Worm (Caenorhabditis elegans): ENCODE measurements around the gene cgp-1.
A peak's percentile ranks its signal among the peaks of the same experiment; 100 is the strongest.

cgp-1 gene

ce11 chrV:127882-128281, 5.3 kb upstream of the cgp-1 start, which contains the start of the genes W03F9.2 and sftb-2:
TSS of gene W03F9.2 (minus strand) at chrV:128034.
TSS of gene sftb-2 (plus strand) at chrV:128237.
- TF ChIP-seq tbx-37 (GFP tag; conservative IDR thresholded peaks at IDR 0.05) (no peak), hmbx-1 (tag; optimal IDR thresholded peaks at IDR 0.05) (no peak), tra-4 (tag; optimal IDR thresholded peaks at IDR 0.05) (no peak), ets-7 (tag; optimal IDR thresholded peaks at IDR 0.05) (no peak), B0310.2 (tag; optimal IDR thresholded peaks at IDR 0.05) (no peak), tbx-11 (GFP tag; IDR thresholded peaks at IDR 0.05) (no peak), F13C5.2 (tag; optimal IDR thresholded peaks at IDR 0.05) (no peak), ceh-36 (tag; optimal IDR thresholded peaks at IDR 0.05) (no peak), sea-1 (GFP tag; conservative IDR thresholded peaks at IDR 0.05) (no peak), scrt-1 (GFP tag; IDR thresholded peaks at IDR 0.05) (no peak), aly-1 (tag; optimal IDR thresholded peaks at IDR 0.05) (no peak), hnd-1 (tag; optimal IDR thresholded peaks at IDR 0.05) (no peak)

ce11 chrV:126610-127009, 4.0 kb upstream of the cgp-1 start, which contains the start of gene W03F9.1:
TSS of gene W03F9.1 (minus strand) at chrV:126718.
- TF ChIP-seq F13C5.2 (tag; optimal IDR thresholded peaks at IDR 0.05) (peak; percentile 29), aly-1 (tag; optimal IDR thresholded peaks at IDR 0.05) (no peak), hmbx-1 (tag; optimal IDR thresholded peaks at IDR 0.05) (peak; percentile 28), B0310.2 (tag; optimal IDR thresholded peaks at IDR 0.05) (no peak), tra-4 (tag; optimal IDR thresholded peaks at IDR 0.05) (no peak), ets-7 (tag; optimal IDR thresholded peaks at IDR 0.05) (no peak), pes-1 (GFP tag; IDR thresholded peaks at IDR 0.05) (0 out of 2 replicates have a peak, but pooled peaks have one; percentile 14), sea-1 (GFP tag; conservative IDR thresholded peaks at IDR 0.05) (no peak), flt-1 (GFP tag; IDR thresholded peaks at IDR 0.05) (no peak), scrt-1 (GFP tag; IDR thresholded peaks at IDR 0.05) (no peak), ceh-13 (GFP tag; optimal IDR thresholded peaks at IDR 0.05) (no peak)

- TF ChIP-seq tbx-37 (GFP tag; conservative IDR thresholded peaks at IDR 0.05) (no peak), tra-4 (tag; optimal IDR thresholded peaks at IDR 0.05) (no peak), hmg-4 (GFP tag; optimal IDR thresholded peaks at IDR 0.05) (no peak), ceh-36 (tag; optimal IDR thresholded peaks at IDR 0.05) (no peak), pes-1 (GFP tag; IDR thresholded peaks at IDR 0.05) (no peak), sea-1 (GFP tag; conservative IDR thresholded peaks at IDR 0.05) (no peak), ama-1 (optimal IDR thresholded peaks at IDR 0.05) (no peak), F13C5.2 (tag; optimal IDR thresholded peaks at IDR 0.05) (no peak), hnd-1 (tag; optimal IDR thresholded peaks at IDR 0.05) (no peak), ceh-13 (GFP tag; optimal IDR thresholded peaks at IDR 0.05) (no peak), aly-1 (tag; optimal IDR thresholded peaks at IDR 0.05) (no peak), scrt-1 (GFP tag; IDR thresholded peaks at IDR 0.05) (no peak), flt-1 (GFP tag; IDR thresholded peaks at IDR 0.05) (no peak), hmbx-1 (tag; optimal IDR thresholded peaks at IDR 0.05) (no peak), ets-7 (tag; optimal IDR thresholded peaks at IDR 0.05) (no peak), tbx-11 (GFP tag; IDR thresholded peaks at IDR 0.05) (no peak), B0310.2 (tag; optimal IDR thresholded peaks at IDR 0.05) (no peak)
Observed at ce11 chrV:123915-124314, 1.3 kb upstream of the cgp-1 start.

ce11 chrV:123513-123912, 924 bp upstream of the cgp-1 start:
- TF ChIP-seq tbx-37 (GFP tag; conservative IDR thresholded peaks at IDR 0.05) (no peak), pes-1 (GFP tag; IDR thresholded peaks at IDR 0.05) (no peak), hmg-4 (GFP tag; optimal IDR thresholded peaks at IDR 0.05) (no peak), hmbx-1 (tag; optimal IDR thresholded peaks at IDR 0.05) (no peak), B0310.2 (tag; optimal IDR thresholded peaks at IDR 0.05) (no peak), ceh-36 (tag; optimal IDR thresholded peaks at IDR 0.05) (no peak), sea-1 (GFP tag; conservative IDR thresholded peaks at IDR 0.05) (no peak), tbx-11 (GFP tag; IDR thresholded peaks at IDR 0.05) (no peak), ama-1 (optimal IDR thresholded peaks at IDR 0.05) (no peak), ceh-13 (GFP tag; optimal IDR thresholded peaks at IDR 0.05) (no peak), scrt-1 (GFP tag; IDR thresholded peaks at IDR 0.05) (no peak), aly-1 (tag; optimal IDR thresholded peaks at IDR 0.05) (no peak), tra-4 (tag; optimal IDR thresholded peaks at IDR 0.05) (no peak), flt-1 (GFP tag; IDR thresholded peaks at IDR 0.05) (no peak), ets-7 (tag; optimal IDR thresholded peaks at IDR 0.05) (no peak), F13C5.2 (tag; optimal IDR thresholded peaks at IDR 0.05) (no peak), hnd-1 (tag; optimal IDR thresholded peaks at IDR 0.05) (no peak)

- TF ChIP-seq hnd-1 (tag; optimal IDR thresholded peaks at IDR 0.05) (no peak), hmbx-1 (tag; optimal IDR thresholded peaks at IDR 0.05) (no peak), hmg-4 (GFP tag; optimal IDR thresholded peaks at IDR 0.05) (no peak), flt-1 (GFP tag; IDR thresholded peaks at IDR 0.05) (no peak), scrt-1 (GFP tag; IDR thresholded peaks at IDR 0.05) (no peak), ets-7 (tag; optimal IDR thresholded peaks at IDR 0.05) (no peak), ceh-36 (tag; optimal IDR thresholded peaks at IDR 0.05) (no peak), F13C5.2 (tag; optimal IDR thresholded peaks at IDR 0.05) (no peak), B0310.2 (tag; optimal IDR thresholded peaks at IDR 0.05) (no peak), ceh-13 (GFP tag; optimal IDR thresholded peaks at IDR 0.05) (no peak), tbx-37 (GFP tag; conservative IDR thresholded peaks at IDR 0.05) (no peak), sea-1 (GFP tag; conservative IDR thresholded peaks at IDR 0.05) (no peak), tbx-11 (GFP tag; IDR thresholded peaks at IDR 0.05) (no peak), aly-1 (tag; optimal IDR thresholded peaks at IDR 0.05) (no peak)
Observed at ce11 chrV:122249-122648, 340 bp downstream of the cgp-1 start.

- TF ChIP-seq tbx-37 (GFP tag; conservative IDR thresholded peaks at IDR 0.05) (no peak), B0310.2 (tag; optimal IDR thresholded peaks at IDR 0.05) (no peak), sea-1 (GFP tag; conservative IDR thresholded peaks at IDR 0.05) (no peak), hmg-4 (GFP tag; optimal IDR thresholded peaks at IDR 0.05) (no peak), scrt-1 (GFP tag; IDR thresholded peaks at IDR 0.05) (no peak), ama-1 (optimal IDR thresholded peaks at IDR 0.05) (no peak), tbx-11 (GFP tag; IDR thresholded peaks at IDR 0.05) (no peak), pes-1 (GFP tag; IDR thresholded peaks at IDR 0.05) (no peak), hmbx-1 (tag; optimal IDR thresholded peaks at IDR 0.05) (no peak), ceh-13 (GFP tag; optimal IDR thresholded peaks at IDR 0.05) (no peak), ets-7 (tag; optimal IDR thresholded peaks at IDR 0.05) (no peak), F13C5.2 (tag; optimal IDR thresholded peaks at IDR 0.05) (no peak), hnd-1 (tag; optimal IDR thresholded peaks at IDR 0.05) (no peak), flt-1 (GFP tag; IDR thresholded peaks at IDR 0.05) (no peak), ceh-36 (tag; optimal IDR thresholded peaks at IDR 0.05) (no peak), tra-4 (tag; optimal IDR thresholded peaks at IDR 0.05) (no peak), aly-1 (tag; optimal IDR thresholded peaks at IDR 0.05) (no peak)
Observed at ce11 chrV:117312-117711, 5.3 kb downstream of the cgp-1 start.

ce11 chrV:116243-116642, 6.3 kb downstream of the cgp-1 start:
- TF ChIP-seq scrt-1 (GFP tag; IDR thresholded peaks at IDR 0.05) = peak; percentile 56; the same call in 1 of the 2 replicates
- no peak for TF ChIP-seq aly-1 (tag; optimal IDR thresholded peaks at IDR 0.05)
